Worm (Caenorhabditis elegans) whole organism, mixed stage, embryonic: Measurements from ENCODE around the gene T05C12.15.

Experiments
- bed-3 ChIP-seq: fragments of 200-800 bp; sonication (Bioruptor generic); optimal IDR thresholded peaks from 3 replicates; lab custom pipeline; 2018; ENCODE audit warnings: mild to moderate bottlenecking, missing genetic modification characterization, moderate library complexity, missing compliant biosample characterization
- blmp-1 ChIP-seq: fragments of 150-350 bp; optimal IDR thresholded peaks from 2 replicates; lab custom pipeline; 2014; ENCODE audit warnings: missing biosample characterization, missing genetic modification characterization
- ceh-39 ChIP-seq: fragments of 150-350 bp; optimal IDR thresholded peaks from 2 replicates; lab custom pipeline; 2014; ENCODE audit warnings: missing biosample characterization, missing genetic modification characterization
- ceh-83 ChIP-seq: fragments of 200-800 bp; sonication (Bioruptor generic); optimal IDR thresholded peaks from 2 replicates; lab custom pipeline; 2018; ENCODE audit warnings: mild to moderate bottlenecking, missing genetic modification characterization, missing compliant biosample characterization
- ces-1 ChIP-seq: fragments of 150-350 bp; optimal IDR thresholded peaks from 2 replicates; lab custom pipeline; 2014; ENCODE audit warnings: missing biosample characterization, missing genetic modification reagents, missing genetic modification characterization
- cnd-1 ChIP-seq: fragments of 200-800 bp; sonication (Bioruptor generic); optimal IDR thresholded peaks from 2 replicates; lab custom pipeline; 2018; ENCODE audit warnings: mild to moderate bottlenecking, missing genetic modification characterization, missing compliant biosample characterization
- drap-1 ChIP-seq: fragments of 200-800 bp; sonication (Bioruptor generic); optimal IDR thresholded peaks from 3 replicates; lab custom pipeline; 2018; ENCODE audit warnings: mild to moderate bottlenecking, missing genetic modification characterization, missing compliant biosample characterization
- elt-3 ChIP-seq: fragments of 150-350 bp; optimal IDR thresholded peaks from 2 replicates; lab custom pipeline; 2014; ENCODE audit warnings: missing biosample characterization, missing genetic modification characterization
- flh-1 ChIP-seq: fragments of 200-800 bp; sonication (Bioruptor generic); optimal IDR thresholded peaks from 2 replicates; lab custom pipeline; 2018; ENCODE audit warnings: mild to moderate bottlenecking, missing genetic modification characterization, moderate library complexity, missing compliant biosample characterization
- hlh-1 ChIP-seq: fragments of 150-350 bp; optimal IDR thresholded peaks from 2 replicates; lab custom pipeline; 2014; ENCODE audit warnings: missing biosample characterization, missing genetic modification reagents, missing genetic modification characterization
- lin-13 ChIP-seq: fragments of 150-350 bp; optimal IDR thresholded peaks from 2 replicates; lab custom pipeline; 2014; ENCODE audit warnings: missing biosample characterization, missing genetic modification characterization
- lin-32 ChIP-seq: fragments of 200-800 bp; sonication (Bioruptor generic); optimal IDR thresholded peaks from 2 replicates; lab custom pipeline; 2018; ENCODE audit warnings: mild to moderate bottlenecking, missing genetic modification characterization, missing compliant biosample characterization
- lsy-2 ChIP-seq: fragments of 150-350 bp; optimal IDR thresholded peaks from 2 replicates; lab custom pipeline; 2014; ENCODE audit warnings: missing biosample characterization, missing genetic modification characterization
- mab-5 ChIP-seq: fragments of 150-350 bp; optimal IDR thresholded peaks from 2 replicates; lab custom pipeline; 2014; ENCODE audit warnings: missing biosample characterization, missing genetic modification characterization
- mep-1 ChIP-seq: fragments of 150-350 bp; optimal IDR thresholded peaks from 2 replicates; lab custom pipeline; 2017; ENCODE audit warnings: missing biosample characterization, missing genetic modification reagents, missing genetic modification characterization, inconsistent platforms
- mls-2 ChIP-seq: sonication (generic microtip); optimal IDR thresholded peaks from 2 replicates; lab custom pipeline; 2016; ENCODE audit warnings: mild to moderate bottlenecking, missing genetic modification characterization, moderate library complexity, missing compliant biosample characterization
- nhr-12 ChIP-seq: fragments of 150-350 bp; optimal IDR thresholded peaks from 2 replicates; lab custom pipeline; 2014; ENCODE audit warnings: missing biosample characterization, missing genetic modification characterization
- nhr-2 ChIP-seq: fragments of 150-350 bp; optimal IDR thresholded peaks from 2 replicates; lab custom pipeline; 2014; ENCODE audit warnings: missing biosample characterization, missing genetic modification characterization
- nhr-237 ChIP-seq: fragments of 150-350 bp; optimal IDR thresholded peaks from 2 replicates; lab custom pipeline; 2014; ENCODE audit warnings: missing biosample characterization, missing genetic modification characterization
- nhr-28 ChIP-seq: fragments of 150-350 bp; optimal IDR thresholded peaks from 2 replicates; lab custom pipeline; 2014; ENCODE audit warnings: missing biosample characterization, missing genetic modification characterization
- nhr-76 ChIP-seq: sonication (generic microtip); optimal IDR thresholded peaks from 2 replicates; lab custom pipeline; 2017; ENCODE audit warnings: missing biosample characterization, missing genetic modification characterization
- pha-4 ChIP-seq: fragments of 150-350 bp; optimal IDR thresholded peaks from 2 replicates; lab custom pipeline; 2018; ENCODE audit warnings: missing biosample characterization, missing genetic modification reagents, missing genetic modification characterization
- sem-2 ChIP-seq: fragments of 200-800 bp; sonication (Bioruptor generic); optimal IDR thresholded peaks from 2 replicates; lab custom pipeline; 2018; ENCODE audit warnings: mild to moderate bottlenecking, missing genetic modification characterization, missing compliant biosample characterization
- sptf-1 ChIP-seq: sonication (generic microtip); optimal IDR thresholded peaks from 2 replicates; lab custom pipeline; 2017; ENCODE audit warnings: mild to moderate bottlenecking, missing genetic modification characterization, moderate library complexity, missing compliant biosample characterization
- tbx-8 ChIP-seq: fragments of 200-800 bp; sonication (Bioruptor generic); optimal IDR thresholded peaks from 2 replicates; lab custom pipeline; 2018; ENCODE audit warnings: mild to moderate bottlenecking, missing genetic modification characterization, moderate library complexity, missing compliant biosample characterization
- unc-120 ChIP-seq: sonication (generic microtip); optimal IDR thresholded peaks from 2 replicates; lab custom pipeline; 2017; ENCODE audit warnings: missing genetic modification characterization, missing compliant biosample characterization; ENCODE audit not compliant: poor library complexity, severe bottlenecking
- unc-39 ChIP-seq: fragments of 150-350 bp; optimal IDR thresholded peaks from 2 replicates; lab custom pipeline; 2014; ENCODE audit warnings: missing biosample characterization, missing genetic modification characterization
- unc-62 ChIP-seq: fragments of 150-350 bp; optimal IDR thresholded peaks from 2 replicates; lab custom pipeline; 2014; ENCODE audit warnings: missing biosample characterization, missing genetic modification reagents, missing genetic modification characterization
- zip-8 ChIP-seq: fragments of 150-350 bp; optimal IDR thresholded peaks from 2 replicates; lab custom pipeline; 2014; ENCODE audit warnings: missing biosample characterization, missing genetic modification characterization
- ztf-11 ChIP-seq: fragments of 150-350 bp; optimal IDR thresholded peaks from 2 replicates; lab custom pipeline; 2014; ENCODE audit warnings: missing biosample characterization, missing genetic modification characterization

Gene T05C12.15

DNA sequence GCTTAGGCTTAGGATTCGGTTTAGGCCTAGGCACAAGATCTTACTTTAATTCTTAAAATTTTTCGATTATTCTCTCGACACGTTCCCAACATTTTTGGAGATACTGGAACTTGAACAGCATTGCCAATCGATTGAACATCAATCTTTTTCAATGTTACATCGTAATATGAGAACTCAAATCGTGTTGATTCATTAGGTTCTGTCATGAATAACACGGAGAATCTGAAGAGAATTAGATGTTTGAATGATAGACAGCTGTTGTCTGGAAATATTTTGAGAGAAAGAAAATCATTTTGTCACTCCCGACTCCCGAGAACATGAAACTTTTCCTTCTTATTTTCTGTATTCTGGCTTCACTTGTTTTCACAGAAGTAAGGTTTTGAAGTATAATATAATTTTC lies at the start of gene T05C12.15:
Gene T05C12.15 (plus strand): TSS at position 301 of the 400 bp plus-strand sequence.
- no peak for TF ChIP-seq lin-32 (GFP tag; lab: Kevin White, UChicago)
- no peak for TF ChIP-seq zip-8 (tag; lab: Kevin White, UChicago)
- TF ChIP-seq cnd-1 (tag; lab: Kevin White, UChicago): no peak
- TF ChIP-seq sptf-1: no peak
- no peak for TF ChIP-seq hlh-1 (tag; lab: Kevin White, UChicago)
- TF ChIP-seq sem-2 (GFP tag; lab: Kevin White, UChicago): no peak

ce11 chrII:8124867-8125266 lies 44.5 kb upstream of the T05C12.15 start, which contains the start of gene ire-1:
Gene ire-1, minus strand, starts transcription at chrII:8124910.
- no peak for TF ChIP-seq lin-32 (GFP tag; lab: Kevin White, UChicago)
- TF ChIP-seq nhr-2: no peak
- no peak for TF ChIP-seq mls-2 (tag; lab: Kevin White, UChicago)
- no peak for TF ChIP-seq drap-1 (GFP tag; lab: Kevin White, UChicago)
- TF ChIP-seq nhr-12 (tag; lab: Kevin White, UChicago): no peak
- no peak for TF ChIP-seq zip-8 (tag; lab: Kevin White, UChicago)
- peak; percentile 62 for TF ChIP-seq mep-1 (tag; lab: Kevin White, UChicago)
- TF ChIP-seq unc-120: peak; percentile 3
- TF ChIP-seq unc-39 (tag; lab: Kevin White, UChicago): no peak
- no peak for TF ChIP-seq ceh-39 (tag; lab: Kevin White, UChicago)
- peak; percentile 67 for TF ChIP-seq pha-4
- TF ChIP-seq lin-13 (tag; lab: Kevin White, UChicago): peak; percentile 7
- no peak for TF ChIP-seq sem-2 (GFP tag; lab: Kevin White, UChicago)
- TF ChIP-seq elt-3 (tag; lab: Kevin White, UChicago): no peak
- no peak for TF ChIP-seq mab-5 (tag; lab: Kevin White, UChicago)
- no peak for TF ChIP-seq cnd-1 (tag; lab: Kevin White, UChicago)
- TF ChIP-seq sptf-1: no peak
- peak; percentile 99 for TF ChIP-seq lsy-2 (tag; lab: Kevin White, UChicago)
- TF ChIP-seq nhr-237 (tag; lab: Kevin White, UChicago): peak; percentile 47
- peak; percentile 10 for TF ChIP-seq hlh-1 (tag; lab: Kevin White, UChicago)

DNA sequence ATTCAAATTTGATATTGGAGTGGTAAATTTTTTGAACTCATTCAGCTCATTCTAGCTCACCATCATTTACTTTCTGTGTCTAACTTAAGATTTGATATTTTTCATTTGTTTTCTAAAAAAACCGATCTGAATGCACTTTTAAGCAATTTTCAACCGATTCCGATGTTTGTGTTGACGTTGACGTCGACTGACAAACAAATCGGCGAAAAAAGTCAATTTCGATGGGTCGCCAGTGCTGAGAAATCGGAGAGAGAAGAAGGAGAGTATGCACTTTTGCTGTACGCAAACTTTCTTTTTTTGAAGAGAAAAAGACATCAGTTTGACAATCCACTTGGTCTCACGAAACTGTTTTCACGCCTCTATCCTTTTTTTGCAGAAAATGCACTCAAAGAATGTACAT lies 43.9 kb upstream of the T05C12.15 start:
- TF ChIP-seq pha-4 (no peak), mls-2 (tag; lab: Kevin White, UChicago) (no peak), ceh-83 (no peak), cnd-1 (tag; lab: Kevin White, UChicago) (no peak), bed-3 (GFP tag; lab: Kevin White, UChicago) (no peak), ces-1 (no peak), unc-62 (GFP tag; lab: Kevin White, UChicago) (no peak), unc-39 (tag; lab: Kevin White, UChicago) (no peak), zip-8 (tag; lab: Kevin White, UChicago) (no peak), nhr-2 (no peak), elt-3 (tag; lab: Kevin White, UChicago) (no peak), mep-1 (tag; lab: Kevin White, UChicago) (no peak), flh-1 (GFP tag; lab: Kevin White, UChicago) (no peak), nhr-76 (tag; lab: Kevin White, UChicago) (no peak), sptf-1 (no peak)

DNA sequence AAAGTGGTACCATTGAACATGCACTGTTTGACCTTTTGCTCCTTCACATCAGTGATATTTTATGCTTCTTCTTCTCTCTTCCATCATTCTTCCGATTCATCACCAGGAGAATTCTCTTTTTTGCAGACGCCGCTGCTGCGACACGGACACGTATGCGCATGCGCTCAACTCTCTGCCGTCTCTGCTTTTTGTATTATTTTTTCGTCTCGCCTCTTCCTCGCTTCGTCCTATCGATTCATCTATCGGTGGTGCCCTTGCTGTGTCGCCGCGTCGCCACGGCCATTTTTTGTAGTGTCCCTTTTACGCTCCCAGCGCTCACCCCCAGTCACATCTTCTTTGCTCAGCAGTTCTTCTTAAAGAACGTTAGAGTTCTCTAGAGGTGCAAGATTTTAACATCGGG lies 43.3 kb upstream of the T05C12.15 start:
- TF ChIP-seq unc-62 (GFP tag; lab: Kevin White, UChicago): no peak
- no peak for TF ChIP-seq nhr-2
- no peak for TF ChIP-seq blmp-1 (tag; lab: Kevin White, UChicago)
- no peak for TF ChIP-seq nhr-28 (tag; lab: Kevin White, UChicago)
- no peak for TF ChIP-seq ceh-39 (tag; lab: Kevin White, UChicago)
- TF ChIP-seq ztf-11: no peak
- no peak for TF ChIP-seq zip-8 (tag; lab: Kevin White, UChicago)
- no peak for TF ChIP-seq nhr-12 (tag; lab: Kevin White, UChicago)
- TF ChIP-seq bed-3 (GFP tag; lab: Kevin White, UChicago): no peak
- TF ChIP-seq drap-1 (GFP tag; lab: Kevin White, UChicago): no peak
- TF ChIP-seq cnd-1 (tag; lab: Kevin White, UChicago): no peak
- no peak for TF ChIP-seq tbx-8 (GFP tag; lab: Kevin White, UChicago)

DNA sequence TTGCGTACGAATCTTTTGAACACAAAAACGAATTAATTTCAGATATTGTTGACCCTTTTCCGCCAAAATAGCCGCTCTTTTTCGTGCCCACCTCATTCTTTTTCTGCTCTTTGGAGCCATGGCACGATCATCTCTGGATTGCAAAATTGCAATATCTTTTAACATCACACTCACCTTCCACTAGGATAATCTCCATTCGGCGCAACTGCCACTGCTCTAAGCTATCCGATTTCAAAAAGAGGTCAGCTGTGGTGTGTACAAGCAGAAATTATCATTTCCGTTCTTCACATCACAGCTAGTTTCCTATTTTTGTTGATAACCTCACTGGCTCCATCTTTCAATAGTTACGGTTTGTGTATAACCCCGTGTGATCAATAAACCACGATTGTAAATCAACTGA lies 42.8 kb upstream of the T05C12.15 start:
- no peak for TF ChIP-seq mab-5 (tag; lab: Kevin White, UChicago)
- no peak for TF ChIP-seq flh-1 (GFP tag; lab: Kevin White, UChicago)
- peak; percentile 90 for TF ChIP-seq hlh-1 (tag; lab: Kevin White, UChicago)
- peak; percentile 22 for TF ChIP-seq unc-120
- no peak for TF ChIP-seq nhr-12 (tag; lab: Kevin White, UChicago)
- no peak for TF ChIP-seq nhr-237 (tag; lab: Kevin White, UChicago)
- TF ChIP-seq unc-39 (tag; lab: Kevin White, UChicago): no peak
- no peak for TF ChIP-seq cnd-1 (tag; lab: Kevin White, UChicago)
- TF ChIP-seq lin-32 (GFP tag; lab: Kevin White, UChicago): no peak
- no peak for TF ChIP-seq zip-8 (tag; lab: Kevin White, UChicago)
- TF ChIP-seq ztf-11: no peak
- no peak for TF ChIP-seq lsy-2 (tag; lab: Kevin White, UChicago)
- no peak for TF ChIP-seq ces-1
- TF ChIP-seq drap-1 (GFP tag; lab: Kevin White, UChicago): no peak
- TF ChIP-seq bed-3 (GFP tag; lab: Kevin White, UChicago): no peak
